Worm (Caenorhabditis elegans) whole organism, L1 larva: ENCODE measurements around the gene C55B6.7.
A peak's percentile ranks its signal among the peaks of the same experiment; 100 is the strongest.

Experiments used
- C04F5.9 ChIP-seq: sonication (generic microtip); optimal IDR thresholded peaks from 2 replicates; lab custom pipeline; 2016; ENCODE audit warnings: missing genetic modification characterization, missing compliant biosample characterization
- C16A3.4 ChIP-seq: fragments of 150-350 bp; optimal IDR thresholded peaks from 2 replicates; lab custom pipeline; 2014; ENCODE audit warnings: missing biosample characterization, missing genetic modification characterization
- ama-1 ChIP-seq: fragments of 150-350 bp; optimal IDR thresholded peaks from 2 replicates; lab custom pipeline; 2014
- blmp-1 ChIP-seq: fragments of 150-350 bp; optimal IDR thresholded peaks from 2 replicates; lab custom pipeline; 2014; ENCODE audit warnings: missing biosample characterization, missing genetic modification characterization
- ceh-82 ChIP-seq, 3 experiments: fragments of 150-350 bp in 1 of 3; sonication (generic microtip) in 2 of 3; optimal IDR thresholded peaks; 2 replicates each; lab custom pipeline; 2014 to 2017; ENCODE audit warnings: missing biosample characterization in 3 of 3, missing genetic modification characterization in 3 of 3
- dpl-1 ChIP-seq, 3 experiments: fragments of 150-350 bp in 2 of 3; sonication (generic microtip) in 1 of 3; optimal IDR thresholded peaks; 2 replicates each; lab custom pipeline; 2014 to 2017; ENCODE audit warnings: missing biosample characterization in 3 of 3, missing genetic modification characterization in 3 of 3, missing genetic modification reagents in 3 of 3
- dsc-1 ChIP-seq: sonication (generic microtip); optimal IDR thresholded peaks from 2 replicates; lab custom pipeline; 2016; ENCODE audit warnings: mild to moderate bottlenecking, missing genetic modification characterization, missing compliant biosample characterization
- efl-1 ChIP-seq, 4 experiments: fragments of 150-350 bp; optimal IDR thresholded peaks in 3 of 4; peaks in 1 of 4; 1 replicate in 1 of 4; 2 replicates in 3 of 4; lab custom pipeline; 2014; ENCODE audit warnings: missing biosample characterization in 2 of 4, missing genetic modification characterization in 2 of 4, missing genetic modification reagents in 2 of 4
- elt-2 ChIP-seq: sonication (generic microtip); optimal IDR thresholded peaks from 2 replicates; lab custom pipeline; 2016; ENCODE audit warnings: missing genetic modification characterization, mild to moderate bottlenecking, inconsistent platforms, missing compliant biosample characterization, missing genetic modification reagents
- elt-3 ChIP-seq, 6 experiments: fragments of 150-350 bp in 1 of 6; sonication (generic microtip); optimal IDR thresholded peaks; 2 replicates each; lab custom pipeline; 2017 to 2018; ENCODE audit warnings: missing biosample characterization in 6 of 6, missing genetic modification characterization in 6 of 6, inconsistent platforms in 1 of 6
- hlh-17 ChIP-seq: fragments of 200-800 bp; sonication (Bioruptor generic); optimal IDR thresholded peaks from 2 replicates; lab custom pipeline; 2018; ENCODE audit warnings: missing genetic modification characterization, mild to moderate bottlenecking, missing compliant biosample characterization, moderate library complexity, borderline replicate concordance
- hlh-4 ChIP-seq: sonication (generic microtip); optimal IDR thresholded peaks from 2 replicates; lab custom pipeline; 2016; ENCODE audit warnings: mild to moderate bottlenecking, missing genetic modification characterization, missing compliant biosample characterization
- lin-14 ChIP-seq: fragments of 200-800 bp; sonication (Bioruptor generic); optimal IDR thresholded peaks from 2 replicates; lab custom pipeline; 2018; ENCODE audit warnings: mild to moderate bottlenecking, missing genetic modification characterization, moderate library complexity, missing compliant biosample characterization
- lin-39 ChIP-seq: fragments of 150-350 bp; optimal IDR thresholded peaks from 2 replicates; lab custom pipeline; 2014; ENCODE audit warnings: missing biosample characterization, missing genetic modification reagents, missing genetic modification characterization
- mab-9 ChIP-seq: fragments of 200-800 bp; sonication (Bioruptor generic); IDR thresholded peaks from 2 replicates; pipeline ENCODE4 v1.3.6; 2022; ENCODE audit warnings: missing genetic modification reagents, missing genetic modification characterization, missing compliant biosample characterization
- mef-2 ChIP-seq: fragments of 150-350 bp; optimal IDR thresholded peaks from 2 replicates; lab custom pipeline; 2014; ENCODE audit warnings: missing biosample characterization, missing genetic modification characterization
- nhr-20 ChIP-seq: sonication (generic microtip); optimal IDR thresholded peaks from 2 replicates; lab custom pipeline; 2016; ENCODE audit warnings: mild to moderate bottlenecking, missing genetic modification characterization, missing compliant biosample characterization
- nhr-237 ChIP-seq: fragments of 150-350 bp; optimal IDR thresholded peaks from 2 replicates; lab custom pipeline; 2014; ENCODE audit warnings: missing biosample characterization, missing genetic modification characterization
- nhr-47 ChIP-seq: sonication (generic microtip); optimal IDR thresholded peaks from 2 replicates; lab custom pipeline; 2016; ENCODE audit warnings: mild to moderate bottlenecking, missing genetic modification characterization, moderate library complexity, missing compliant biosample characterization
- nhr-71 ChIP-seq: sonication (generic microtip); optimal IDR thresholded peaks from 2 replicates; lab custom pipeline; 2016; ENCODE audit warnings: mild to moderate bottlenecking, missing genetic modification characterization, moderate library complexity, missing compliant biosample characterization
- nhr-77 ChIP-seq: fragments of 150-350 bp; optimal IDR thresholded peaks from 2 replicates; lab custom pipeline; 2014; ENCODE audit warnings: missing biosample characterization, missing genetic modification characterization
- nhr-85 ChIP-seq: sonication (generic microtip); peaks from one replicate; lab custom pipeline; 2016; ENCODE audit warnings: missing genetic modification characterization, inconsistent platforms, missing compliant biosample characterization
- nhr-90 ChIP-seq: sonication (generic microtip); optimal IDR thresholded peaks from 2 replicates; lab custom pipeline; 2016; ENCODE audit warnings: mild to moderate bottlenecking, missing genetic modification characterization, missing compliant biosample characterization; ENCODE audit not compliant: poor library complexity
- pag-3 ChIP-seq: sonication (generic microtip); optimal IDR thresholded peaks from 2 replicates; lab custom pipeline; 2017; ENCODE audit warnings: missing genetic modification characterization, mild to moderate bottlenecking, missing compliant biosample characterization, antibody characterized with exemption, borderline replicate concordance; ENCODE audit not compliant: insufficient read depth
- pax-3 ChIP-seq: fragments of 200-800 bp; sonication (Bioruptor generic); optimal IDR thresholded peaks from 2 replicates; lab custom pipeline; 2018; ENCODE audit warnings: mild to moderate bottlenecking, missing genetic modification characterization, moderate library complexity, missing compliant biosample characterization
- rnt-1 ChIP-seq: sonication (generic microtip); optimal IDR thresholded peaks from 2 replicates; lab custom pipeline; 2016; ENCODE audit warnings: mild to moderate bottlenecking, missing genetic modification characterization, moderate library complexity, missing compliant biosample characterization
- skn-1 ChIP-seq: fragments of 150-350 bp; optimal IDR thresholded peaks from 2 replicates; lab custom pipeline; 2014; ENCODE audit warnings: missing biosample characterization, missing genetic modification characterization
- snpc-4 ChIP-seq: fragments of 150-350 bp; optimal IDR thresholded peaks from 2 replicates; lab custom pipeline; 2014; ENCODE audit warnings: missing biosample characterization, missing genetic modification characterization
- sox-4 ChIP-seq: sonication (generic microtip); optimal IDR thresholded peaks from 2 replicates; lab custom pipeline; 2016; ENCODE audit warnings: missing genetic modification characterization, missing compliant biosample characterization
- sptf-1 ChIP-seq: fragments of 150-350 bp; optimal IDR thresholded peaks from 2 replicates; lab custom pipeline; 2014; ENCODE audit warnings: missing biosample characterization, missing genetic modification characterization
- unc-130 ChIP-seq: fragments of 150-350 bp; optimal IDR thresholded peaks from 2 replicates; lab custom pipeline; 2017; ENCODE audit warnings: missing biosample characterization, missing genetic modification characterization, inconsistent platforms
- unc-98 ChIP-seq: fragments of 200-800 bp; sonication (Bioruptor generic); IDR thresholded peaks from 2 replicates; pipeline ENCODE4 v1.3.6; 2022; ENCODE audit warnings: missing genetic modification characterization, missing compliant biosample characterization
- xbp-1 ChIP-seq: sonication (generic microtip); optimal IDR thresholded peaks from 2 replicates; lab custom pipeline; 2016; ENCODE audit warnings: missing genetic modification characterization, missing compliant biosample characterization
- zip-4 ChIP-seq: fragments of 200-800 bp; sonication (Bioruptor generic); optimal IDR thresholded peaks from 2 replicates; lab custom pipeline; 2018; ENCODE audit warnings: mild to moderate bottlenecking, missing genetic modification characterization, moderate library complexity, missing compliant biosample characterization
- ztf-11 ChIP-seq, 2 experiments: sonication (generic microtip); optimal IDR thresholded peaks; 2 replicates each; lab custom pipeline; 2016 to 2017; ENCODE audit warnings: missing genetic modification characterization in 2 of 2, missing biosample characterization in 1 of 2, missing compliant biosample characterization in 1 of 2
- ztf-4 ChIP-seq: fragments of 150-350 bp; optimal IDR thresholded peaks from 2 replicates; lab custom pipeline; 2014; ENCODE audit warnings: missing biosample characterization, missing genetic modification characterization

The C55B6.7 gene

ce11 chrX:7211405-7211804, 19.6 kb upstream of the C55B6.7 start, which contains the start of gene spp-22:
spp-22 (plus strand) TSS chrX:7211705.
- TF ChIP-seq dpl-1 (GFP tag; optimal IDR thresholded peaks at IDR 0.05; lab: Kevin White, UChicago): no peak
- TF ChIP-seq efl-1 (optimal IDR thresholded peaks at IDR 0.05; lab: Kevin White, UChicago): no peak
- peak in 1 of 2 experiments; percentile 37 for TF ChIP-seq efl-1 (GFP tag; optimal IDR thresholded peaks at IDR 0.05 in 1 of 2; lab: Kevin White, UChicago)
- no peak for TF ChIP-seq nhr-85 (tag; lab: Kevin White, UChicago)
- TF ChIP-seq unc-130 (tag; lab: Kevin White, UChicago): no peak
- TF ChIP-seq lin-39 (tag; lab: Kevin White, UChicago): no peak

- TF ChIP-seq elt-3 (tag; optimal IDR thresholded peaks at IDR 0.05; lab: Kevin White, UChicago) (peak in 1 of 6 experiments; percentile 31), sox-4 (no peak), xbp-1 (tag; lab: Kevin White, UChicago) (no peak), unc-130 (tag; lab: Kevin White, UChicago) (peak; percentile 12), hlh-4 (tag; lab: Kevin White, UChicago) (no peak), nhr-71 (tag; lab: Kevin White, UChicago) (peak; percentile 50), nhr-85 (tag; lab: Kevin White, UChicago) (peak; percentile 58), nhr-20 (tag; lab: Kevin White, UChicago) (peak; percentile 11), rnt-1 (peak; percentile 19), lin-14 (GFP tag; lab: Kevin White, UChicago) (peak; percentile 50), C04F5.9 (tag; lab: Kevin White, UChicago) (no peak)
Observed at ce11 chrX:7210467-7211107, 18.8 kb upstream of the C55B6.7 start.

ce11 chrX:7209151-7209550, 17.4 kb upstream of the C55B6.7 start:
- no peak for TF ChIP-seq zip-4 (GFP tag; lab: Kevin White, UChicago)
- no peak for TF ChIP-seq sox-4
- no peak for TF ChIP-seq dsc-1 (tag; lab: Kevin White, UChicago)
- TF ChIP-seq C16A3.4 (tag; lab: Kevin White, UChicago): no peak
- no peak for TF ChIP-seq snpc-4
- TF ChIP-seq ceh-82 (tag; optimal IDR thresholded peaks at IDR 0.05; lab: Kevin White, UChicago): no peak
- no peak for TF ChIP-seq blmp-1 (tag; lab: Kevin White, UChicago)
- TF ChIP-seq nhr-47 (tag; lab: Kevin White, UChicago): no peak
- TF ChIP-seq mef-2: no peak
- no peak for TF ChIP-seq pag-3 (tag; lab: Kevin White, UChicago)
- no peak for TF ChIP-seq pax-3 (tag; lab: Kevin White, UChicago)
- TF ChIP-seq nhr-237 (tag; lab: Kevin White, UChicago): no peak

ce11 chrX:7206419-7206818, 14.6 kb upstream of the C55B6.7 start, which contains the start of gene ZK867.2:
ZK867.2 (plus strand) TSS chrX:7206719.
- TF ChIP-seq ztf-11 (tag; optimal IDR thresholded peaks at IDR 0.05; lab: Kevin White, UChicago) (no peak), elt-3 (tag; optimal IDR thresholded peaks at IDR 0.05; lab: Kevin White, UChicago) (no peak), ama-1 (lab: Kevin White, UChicago) (no peak), ztf-4 (tag; lab: Kevin White, UChicago) (no peak), hlh-17 (no peak), mab-9 (GFP tag; lab: Robert Waterston, UW) (no peak), nhr-77 (tag; lab: Kevin White, UChicago) (no peak), elt-2 (tag; lab: Kevin White, UChicago) (no peak), sox-4 (no peak), sptf-1 (no peak), dsc-1 (tag; lab: Kevin White, UChicago) (no peak), nhr-90 (tag; lab: Kevin White, UChicago) (no peak), unc-98 (GFP tag; lab: Robert Waterston, UW) (no peak), skn-1 (no peak), ceh-82 (tag; optimal IDR thresholded peaks at IDR 0.05; lab: Kevin White, UChicago) (no peak)
- TF ChIP-seq, all 84 proteins: peak for 0
